Worm (Caenorhabditis elegans): ENCODE measurements around the gene F09F7.5.

The F09F7.5 gene

DNA sequence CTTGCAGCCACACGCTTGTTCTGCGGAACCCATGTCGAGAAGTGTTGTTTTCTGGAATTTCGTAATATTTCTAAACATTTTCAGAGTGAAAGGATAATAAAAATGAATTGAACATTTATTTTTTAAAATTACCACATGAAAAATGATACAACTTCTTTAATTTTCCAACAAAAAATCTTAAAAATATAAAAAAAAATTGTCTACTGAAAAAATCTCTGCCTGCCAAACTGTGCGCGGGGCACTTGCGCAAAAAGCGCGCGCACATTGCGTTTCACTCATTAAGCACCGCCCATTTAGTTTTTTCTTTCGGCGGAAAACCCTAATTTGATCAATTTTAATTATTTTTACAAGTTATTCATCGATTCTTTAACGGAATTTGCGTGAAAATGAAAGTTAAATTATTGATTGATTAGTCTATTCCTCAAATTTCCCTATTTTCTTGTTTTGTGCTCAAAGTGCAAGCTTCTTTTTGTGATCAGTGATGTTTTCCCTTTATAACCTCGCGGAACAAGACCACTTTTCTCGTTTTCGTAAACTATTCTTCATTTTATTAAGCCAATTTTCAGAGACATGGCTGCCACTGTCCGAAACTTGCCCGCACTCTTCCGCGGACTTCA lies 8.2 kb downstream of the F09F7.5 start, which contains the start of the genes nmad-1 and hach-1 (continued):
- TF ChIP-seq nhr-11 (tag; optimal IDR thresholded peaks at IDR 0.05) (no peak), lsy-12 (tag; optimal IDR thresholded peaks at IDR 0.05) (peak; percentile 63), R02D3.7 (tag; optimal IDR thresholded peaks at IDR 0.05) (peak; percentile 63), tbx-2 (tag; optimal IDR thresholded peaks at IDR 0.05) (peak; percentile 30), aly-2 (tag; optimal IDR thresholded peaks at IDR 0.05) (no peak), mdl-1 (tag; optimal IDR thresholded peaks at IDR 0.05) (no peak), fos-1 (tag; optimal IDR thresholded peaks at IDR 0.05) (no peak)

DNA sequence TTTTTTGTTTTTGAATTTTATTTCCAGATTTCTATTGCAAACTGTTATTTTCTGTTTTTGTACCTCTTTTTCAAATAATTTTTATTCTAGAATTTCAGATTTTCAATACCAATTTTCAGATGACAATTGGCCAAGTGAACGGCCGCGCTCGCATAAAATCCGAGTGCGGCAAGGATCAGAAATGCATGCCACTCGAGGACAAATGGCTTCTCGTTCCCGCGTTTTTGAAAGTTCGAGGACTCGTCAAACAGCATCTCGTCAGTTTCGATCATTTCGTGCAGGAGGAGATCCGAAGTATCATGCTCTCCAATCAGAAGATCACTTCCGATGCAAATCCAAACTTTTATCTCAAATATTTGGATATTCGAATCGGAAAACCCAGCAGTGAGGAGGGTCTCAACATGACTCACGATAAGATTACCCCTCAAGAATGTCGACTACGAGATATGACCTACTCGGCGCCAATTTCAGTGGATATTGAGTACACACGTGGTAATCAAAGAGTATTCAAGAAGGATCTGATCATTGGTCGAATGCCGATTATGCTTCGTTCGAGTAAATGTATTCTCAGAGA lies 10.5 kb downstream of the F09F7.5 start, which contains the start of gene rpc-2:
Gene rpc-2 (plus strand): TSS at position 120 of the 574 bp plus-strand sequence.
- TF ChIP-seq mml-1 (tag; optimal IDR thresholded peaks at IDR 0.05): no peak
- TF ChIP-seq ama-1 (optimal IDR thresholded peaks at IDR 0.05): peak; percentile 64
- TF ChIP-seq elt-2 (tag; optimal IDR thresholded peaks at IDR 0.05): peak; percentile 8

DNA sequence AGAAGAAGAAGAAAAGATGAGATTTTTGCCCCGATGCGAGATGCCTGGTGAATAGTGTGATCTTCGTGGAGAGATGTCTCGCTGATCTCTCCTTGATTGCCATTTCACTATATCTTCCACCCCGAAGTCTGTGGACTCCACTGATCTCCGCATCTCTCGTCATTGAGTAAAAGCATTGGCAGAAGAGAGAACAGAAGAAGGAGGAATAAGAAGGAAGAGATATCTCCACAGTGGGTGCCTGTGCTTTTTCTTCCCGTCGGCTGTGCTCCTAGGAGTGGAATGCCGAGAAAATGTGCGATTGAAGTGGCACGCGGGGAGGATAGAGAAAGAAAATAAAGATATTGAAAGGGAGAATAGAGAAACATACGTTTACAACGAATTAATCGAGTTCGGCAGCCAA lies 16.9 kb downstream of the F09F7.5 start:
- TF ChIP-seq skn-1 (tag; optimal IDR thresholded peaks at IDR 0.05) (no peak), elt-1 (tag; optimal IDR thresholded peaks at IDR 0.05) (no peak), elt-3 (tag; optimal IDR thresholded peaks at IDR 0.05) (no peak), nfya-1 (tag; optimal IDR thresholded peaks at IDR 0.05; ENCODE audit: insufficient read depth) (peak; percentile 23)

DNA sequence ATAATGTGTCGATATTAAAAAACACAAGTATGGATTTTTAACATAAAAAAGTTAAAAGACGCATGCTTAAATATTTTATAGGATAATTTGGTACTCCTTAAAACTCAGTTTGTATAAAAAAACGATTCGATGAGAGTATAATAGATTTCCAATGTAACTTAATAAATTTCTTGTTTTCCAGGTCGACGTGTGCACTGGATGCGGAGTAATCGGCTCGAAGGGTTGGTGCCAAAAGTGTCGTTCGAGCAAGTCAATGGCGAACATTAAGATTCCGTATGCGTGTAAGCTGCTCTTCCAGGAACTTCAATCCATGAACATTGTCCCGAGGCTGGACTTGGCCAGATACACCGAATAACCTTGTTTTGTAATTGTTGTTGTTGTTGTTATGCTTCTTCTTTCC lies 17.5 kb downstream of the F09F7.5 start:
- TF ChIP-seq nhr-12 (tag; optimal IDR thresholded peaks at IDR 0.05) (no peak), nhr-67 (tag; optimal IDR thresholded peaks at IDR 0.05) (no peak), ceh-9 (tag; optimal IDR thresholded peaks at IDR 0.05) (no peak), ceh-82 (tag; optimal IDR thresholded peaks at IDR 0.05) (no peak), ZK546.5 (tag; optimal IDR thresholded peaks at IDR 0.05) (no peak), egl-5 (tag; optimal IDR thresholded peaks at IDR 0.05) (no peak)

DNA sequence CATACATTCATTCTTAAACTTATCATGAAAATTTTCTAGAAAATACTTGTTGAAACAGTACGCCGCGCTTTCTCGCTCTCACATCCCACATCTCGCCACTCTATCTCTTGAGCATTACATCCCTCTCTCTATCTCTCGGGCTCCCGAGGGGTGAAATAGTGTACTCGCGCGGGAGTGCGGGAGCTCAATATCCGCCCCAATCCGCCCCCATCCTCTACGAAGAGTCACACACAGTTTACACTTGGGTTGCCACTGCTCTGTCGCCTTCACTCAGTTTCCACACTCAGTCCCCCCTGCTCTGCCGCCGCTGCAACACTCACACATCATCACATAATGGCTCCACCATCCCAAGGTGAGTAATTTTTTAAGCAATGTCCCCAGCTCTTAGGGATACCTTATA lies 18.0 kb downstream of the F09F7.5 start, which contains the start of gene mlc-3:
Gene mlc-3 (plus strand): TSS at position 227 of the 400 bp plus-strand sequence.
- TF ChIP-seq tbx-2 (tag; optimal IDR thresholded peaks at IDR 0.05): no peak
- no peak for TF ChIP-seq ceh-16 (tag; optimal IDR thresholded peaks at IDR 0.05)
- no peak for TF ChIP-seq hmg-11 (tag; optimal IDR thresholded peaks at IDR 0.05)
- TF ChIP-seq unc-62 (GFP tag; optimal IDR thresholded peaks at IDR 0.05): no peak
- TF ChIP-seq R02D3.7 (tag; optimal IDR thresholded peaks at IDR 0.05): no peak
- TF ChIP-seq nhr-76 (tag; optimal IDR thresholded peaks at IDR 0.05): no peak
- TF ChIP-seq lin-39 (tag; optimal IDR thresholded peaks at IDR 0.05): no peak
- TF ChIP-seq mml-1 (tag; optimal IDR thresholded peaks at IDR 0.05): no peak
- no peak for TF ChIP-seq fos-1 (tag; optimal IDR thresholded peaks at IDR 0.05)
- no peak for TF ChIP-seq ztf-11 (tag; optimal IDR thresholded peaks at IDR 0.05)
- TF ChIP-seq lsy-12 (tag; optimal IDR thresholded peaks at IDR 0.05): no peak
- no peak for TF ChIP-seq daf-12 (tag; optimal IDR thresholded peaks at IDR 0.05)
- TF ChIP-seq lin-15B (tag; optimal IDR thresholded peaks at IDR 0.05): no peak
- TF ChIP-seq pha-4 (tag; optimal IDR thresholded peaks at IDR 0.05): no peak

DNA sequence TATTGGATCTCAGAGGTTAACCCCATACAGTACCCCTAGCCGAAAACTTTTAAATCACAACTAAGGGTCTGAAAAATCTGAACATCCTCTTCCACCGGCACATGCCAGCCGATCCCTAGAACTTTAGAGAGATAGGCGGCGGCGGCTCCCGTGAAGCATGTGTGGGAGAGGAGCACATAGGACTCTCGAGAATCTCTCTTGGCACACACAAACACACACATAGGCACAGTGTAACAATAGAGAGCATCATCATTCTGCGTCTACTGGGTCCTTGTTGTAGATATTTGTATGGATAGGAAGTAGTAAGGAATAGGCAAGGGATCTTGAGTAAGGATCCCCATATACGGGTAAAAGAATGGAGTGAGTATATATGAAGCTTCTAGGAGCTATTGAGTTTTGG lies 18.9 kb downstream of the F09F7.5 start:
- TF ChIP-seq pqm-1 (tag; optimal IDR thresholded peaks at IDR 0.05) (no peak), nhr-28 (tag; optimal IDR thresholded peaks at IDR 0.05) (no peak), elt-3 (tag; optimal IDR thresholded peaks at IDR 0.05) (no peak), snpc-4 (tag; optimal IDR thresholded peaks at IDR 0.05) (no peak), fkh-10 (GFP tag; optimal IDR thresholded peaks at IDR 0.05) (no peak), nfya-1 (tag; optimal IDR thresholded peaks at IDR 0.05; ENCODE audit: insufficient read depth) (no peak), fos-1 (tag; optimal IDR thresholded peaks at IDR 0.05) (no peak), fkh-2 (tag; optimal IDR thresholded peaks at IDR 0.05) (no peak), nhr-77 (tag; optimal IDR thresholded peaks at IDR 0.05) (no peak), jun-1 (tag; optimal IDR thresholded peaks at IDR 0.05) (no peak), hmg-11 (tag; optimal IDR thresholded peaks at IDR 0.05) (no peak), mdl-1 (tag; optimal IDR thresholded peaks at IDR 0.05) (no peak), lsy-12 (tag; optimal IDR thresholded peaks at IDR 0.05) (no peak), mml-1 (tag; optimal IDR thresholded peaks at IDR 0.05) (no peak), egl-5 (tag; optimal IDR thresholded peaks at IDR 0.05) (no peak), ceh-82 (tag; optimal IDR thresholded peaks at IDR 0.05) (no peak), ceh-9 (tag; optimal IDR thresholded peaks at IDR 0.05) (no peak), nhr-237 (tag; optimal IDR thresholded peaks at IDR 0.05) (no peak), nhr-12 (tag; optimal IDR thresholded peaks at IDR 0.05) (no peak)

All from whole organism, L3 larva.